Fruit fly (Drosophila melanogaster) whole organism, wandering third instar larva: ENCODE measurements around the gene UQCR-C1.

Experiments
- Abd-B ChIP-seq: fragments of >200 bp; optimal IDR thresholded peaks from 2 replicates; lab custom pipeline; 2017; ENCODE audit warnings: missing biosample characterization, missing genetic modification characterization
- CG32264 ChIP-seq: fragments of 200-800 bp; sonication (Bioruptor generic); optimal IDR thresholded peaks from 2 replicates; lab custom pipeline; 2016; ENCODE audit warnings: missing biosample characterization, missing genetic modification characterization
- CG9705 ChIP-seq: fragments of 200-800 bp; sonication (Bioruptor generic); optimal IDR thresholded peaks from 2 replicates; lab custom pipeline; 2018; ENCODE audit warnings: missing biosample characterization, mild to moderate bottlenecking, missing genetic modification characterization
- Dfd ChIP-seq: fragments of >200 bp; optimal IDR thresholded peaks from 2 replicates; lab custom pipeline; 2017; ENCODE audit warnings: missing biosample characterization, missing genetic modification characterization
- GATAd ChIP-seq: sonication (Bioruptor generic); optimal IDR thresholded peaks from 2 replicates; lab custom pipeline; 2016; ENCODE audit warnings: missing biosample characterization, missing genetic modification characterization
- HLH106 ChIP-seq: fragments of 200-800 bp; optimal IDR thresholded peaks from 3 replicates; lab custom pipeline; 2019; ENCODE audit warnings: missing biosample characterization, mild to moderate bottlenecking, missing genetic modification characterization, moderate library complexity
- Hnf4 ChIP-seq: fragments of 200-800 bp; sonication (Bioruptor generic); optimal IDR thresholded peaks from 2 replicates; lab custom pipeline; 2016; ENCODE audit warnings: missing biosample characterization, mild to moderate bottlenecking, missing genetic modification characterization
- Hr78 ChIP-seq: fragments of >200 bp; optimal IDR thresholded peaks from 2 replicates; lab custom pipeline; 2017; ENCODE audit warnings: missing biosample characterization, missing genetic modification characterization
- Hr83 ChIP-seq: fragments of 200-300 bp; sonication (Bioruptor generic); optimal IDR thresholded peaks from 2 replicates; lab custom pipeline; 2016; ENCODE audit warnings: missing biosample characterization, mild to moderate bottlenecking, missing genetic modification characterization, moderate library complexity; ENCODE audit not compliant: poor library complexity, severe bottlenecking
- Jra ChIP-seq: sonication (Bioruptor generic); optimal IDR thresholded peaks from 2 replicates; lab custom pipeline; 2016; ENCODE audit warnings: missing biosample characterization, missing genetic modification characterization
- Mio ChIP-seq: sonication (Bioruptor generic); optimal IDR thresholded peaks from 2 replicates; lab custom pipeline; 2016; ENCODE audit warnings: missing biosample characterization, missing genetic modification characterization
- Myc ChIP-seq: fragments of >200 bp; optimal IDR thresholded peaks from 2 replicates; lab custom pipeline; 2017
- N ChIP-seq: fragments of >200 bp; optimal IDR thresholded peaks from 2 replicates; lab custom pipeline; 2018; ENCODE audit warnings: missing biosample characterization, missing external identifiers, missing genetic modification characterization
- OdsH ChIP-seq: fragments of 200-800 bp; sonication (Bioruptor generic); optimal IDR thresholded peaks from 2 replicates; lab custom pipeline; 2016; ENCODE audit warnings: missing biosample characterization, mild to moderate bottlenecking, missing genetic modification characterization
- Rel ChIP-seq, 2 experiments: fragments of 200-800 bp; sonication (Bioruptor generic) in 1 of 2; optimal IDR thresholded peaks; 2 replicates in 1 of 2; 3 replicates in 1 of 2; lab custom pipeline; 2016 to 2019; ENCODE audit warnings: mild to moderate bottlenecking in 2 of 2, missing biosample characterization in 2 of 2, missing genetic modification characterization in 2 of 2, moderate library complexity in 1 of 2
- Sp1 ChIP-seq: fragments of 200-800 bp; sonication (Bioruptor generic); optimal IDR thresholded peaks from 3 replicates; lab custom pipeline; 2019; ENCODE audit warnings: missing biosample characterization, mild to moderate bottlenecking, missing genetic modification characterization, moderate library complexity
- Vsx2 ChIP-seq: fragments of 200-300, 225-300 bp; sonication (Bioruptor generic); optimal IDR thresholded peaks from 2 replicates; lab custom pipeline; 2018; ENCODE audit warnings: missing biosample characterization, missing genetic modification characterization; ENCODE audit not compliant: partially characterized antibody
- br ChIP-seq: fragments of 200-800 bp; sonication (Bioruptor generic); optimal IDR thresholded peaks from 2 replicates; lab custom pipeline; 2016; ENCODE audit warnings: missing biosample characterization, missing genetic modification characterization
- brk ChIP-seq: fragments of 200-800 bp; sonication (Bioruptor generic); optimal IDR thresholded peaks from 2 replicates; lab custom pipeline; 2016; ENCODE audit warnings: missing biosample characterization, mild to moderate bottlenecking, missing genetic modification characterization
- dl ChIP-seq, 2 experiments: fragments of 175-275, 200-275 bp in 1 of 2; fragments of 200-275 bp in 1 of 2; sonication (Bioruptor generic); optimal IDR thresholded peaks; lab custom pipeline; 2018; ENCODE audit warnings: mild to moderate bottlenecking in 2 of 2, missing biosample characterization in 2 of 2, missing genetic modification characterization in 2 of 2, moderate library complexity in 2 of 2; ENCODE audit not compliant: partially characterized antibody in 2 of 2, insufficient read depth in 1 of 2
- dmrt93B ChIP-seq: fragments of 200-800 bp; sonication (Bioruptor generic); optimal IDR thresholded peaks from 2 replicates; lab custom pipeline; 2018; ENCODE audit warnings: missing biosample characterization, mild to moderate bottlenecking, missing genetic modification characterization
- dsf ChIP-seq: sonication (Bioruptor generic); optimal IDR thresholded peaks from 2 replicates; lab custom pipeline; 2016; ENCODE audit warnings: missing biosample characterization, missing genetic modification characterization, borderline replicate concordance
- ey ChIP-seq: fragments of 200-800 bp; sonication (Bioruptor generic); optimal IDR thresholded peaks from 2 replicates; lab custom pipeline; 2016; ENCODE audit warnings: missing biosample characterization, missing genetic modification characterization
- foxo ChIP-seq, 2 experiments: fragments of 200-800 bp; sonication (Bioruptor generic); optimal IDR thresholded peaks; 2 replicates in 1 of 2; 3 replicates in 1 of 2; lab custom pipeline; 2016 to 2017; ENCODE audit warnings: missing biosample characterization in 2 of 2, missing genetic modification characterization in 2 of 2
- fru ChIP-seq: fragments of 200-800 bp; sonication (Bioruptor generic); optimal IDR thresholded peaks from 3 replicates; lab custom pipeline; 2016; ENCODE audit warnings: missing biosample characterization, mild to moderate bottlenecking, missing genetic modification characterization
- h ChIP-seq: fragments of 200-800 bp; sonication (Bioruptor generic); optimal IDR thresholded peaks from 3 replicates; lab custom pipeline; 2016; ENCODE audit warnings: missing biosample characterization, mild to moderate bottlenecking, missing genetic modification characterization
- jim ChIP-seq: fragments of 175-275, 200-325 bp; sonication (Bioruptor generic); optimal IDR thresholded peaks from 2 replicates; lab custom pipeline; 2016; ENCODE audit warnings: missing biosample characterization, mild to moderate bottlenecking, missing genetic modification characterization
- lola ChIP-seq: fragments of >200 bp; optimal IDR thresholded peaks from 2 replicates; lab custom pipeline; 2017; ENCODE audit warnings: missing biosample characterization, missing genetic modification characterization
- pan ChIP-seq: fragments of >200 bp; optimal IDR thresholded peaks from 2 replicates; lab custom pipeline; 2017
- psq ChIP-seq: fragments of 200-800 bp; sonication (Bioruptor generic); optimal IDR thresholded peaks from 3 replicates; lab custom pipeline; 2017; ENCODE audit warnings: missing biosample characterization, mild to moderate bottlenecking, missing genetic modification characterization, moderate library complexity
- rgr ChIP-seq: fragments of 200-800 bp; sonication (Bioruptor generic); optimal IDR thresholded peaks from 3 replicates; lab custom pipeline; 2016; ENCODE audit warnings: missing biosample characterization, mild to moderate bottlenecking, missing genetic modification characterization
- sage ChIP-seq: fragments of 200-800 bp; sonication (Bioruptor generic); optimal IDR thresholded peaks from 2 replicates; lab custom pipeline; 2016; ENCODE audit warnings: missing biosample characterization, mild to moderate bottlenecking, missing genetic modification characterization
- sv ChIP-seq: fragments of 200-800 bp; sonication (Bioruptor generic); optimal IDR thresholded peaks from 3 replicates; lab custom pipeline; 2016; ENCODE audit warnings: missing biosample characterization, missing genetic modification characterization
- tai ChIP-seq: sonication (Bioruptor generic); optimal IDR thresholded peaks from 2 replicates; lab custom pipeline; 2016; ENCODE audit warnings: missing biosample characterization, missing genetic modification characterization
- usp ChIP-seq: fragments of >200 bp; optimal IDR thresholded peaks from 2 replicates; lab custom pipeline; 2017; ENCODE audit warnings: missing biosample characterization, missing genetic modification characterization
- woc ChIP-seq: sonication (Bioruptor generic); optimal IDR thresholded peaks from 2 replicates; lab custom pipeline; 2016; ENCODE audit warnings: missing biosample characterization, mild to moderate bottlenecking, missing genetic modification characterization

Gene UQCR-C1

DNA sequence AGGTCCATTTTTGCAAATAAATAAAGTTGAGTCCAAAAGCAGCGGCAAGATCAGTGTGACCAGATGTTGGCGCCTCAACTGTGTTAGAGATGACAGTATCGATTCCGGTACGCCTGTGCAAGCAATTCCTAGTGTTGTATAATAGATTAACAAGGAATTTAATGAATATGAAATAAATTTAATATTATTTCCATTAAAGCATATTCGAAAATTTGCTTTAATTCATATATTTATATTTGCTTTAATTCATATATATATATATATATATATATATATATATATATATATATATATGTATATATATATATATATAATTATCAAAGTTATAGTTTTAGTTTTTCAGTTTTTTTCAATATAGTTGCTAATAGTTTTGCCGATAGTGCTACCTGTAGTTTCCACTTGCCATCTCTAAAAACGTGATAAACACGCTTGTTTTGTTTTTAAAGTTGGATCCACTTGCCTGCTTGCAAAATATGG, 8.3 kb downstream of the UQCR-C1 start, which contains the start of the genes Nup93-2 and CG3817:
Nup93-2 (minus strand) TSS at position 93 of the 477 bp plus-strand sequence.
CG3817 (plus strand) TSS at position 460 of the 477 bp plus-strand sequence.
- TF ChIP-seq dl (GFP tag; optimal IDR thresholded peaks at IDR 0.05; lab: Kevin White, UChicago; ENCODE audit: insufficient read depth in 1 of 2, partially characterized antibody in 2 of 2) (no peak), h (GFP tag; lab: Kevin White, UChicago) (peak; percentile 25), Dfd (GFP tag; lab: Kevin White, UChicago) (no peak), Hr78 (GFP tag; lab: Kevin White, UChicago) (no peak), Mio (GFP tag; lab: Kevin White, UChicago) (no peak), CG9705 (GFP tag; lab: Kevin White, UChicago) (no peak), brk (GFP tag; lab: Kevin White, UChicago) (no peak), ey (GFP tag; lab: Kevin White, UChicago) (no peak), OdsH (peak; percentile 16), Sp1 (GFP tag; lab: Kevin White, UChicago) (peak; percentile 58), pan (no peak), Hr83 (peak; percentile 12), Jra (no peak), Rel (GFP tag; optimal IDR thresholded peaks at IDR 0.05; lab: Kevin White, UChicago) (no peak), Rel (tag; optimal IDR thresholded peaks at IDR 0.05; lab: Kevin White, UChicago) (no peak), CG32264 (GFP tag; lab: Kevin White, UChicago) (no peak), woc (peak; percentile 61), foxo (GFP tag; optimal IDR thresholded peaks at IDR 0.05; lab: Kevin White, UChicago) (peak in 1 of 2 experiments; percentile 84), br (GFP tag; lab: Kevin White, UChicago) (no peak), Vsx2 (GFP tag; lab: Kevin White, UChicago) (no peak), usp (GFP tag; lab: Kevin White, UChicago) (no peak), psq (peak; percentile 62), sv (GFP tag; lab: Kevin White, UChicago) (no peak), GATAd (GFP tag; lab: Kevin White, UChicago) (no peak), rgr (GFP tag; lab: Kevin White, UChicago) (peak; percentile 61), Myc (lab: Kevin White, UChicago) (peak; percentile 53), dmrt93B (GFP tag; lab: Kevin White, UChicago) (peak; percentile 15), jim (no peak), dsf (GFP tag; lab: Kevin White, UChicago) (no peak), sage (GFP tag; lab: Kevin White, UChicago) (no peak), tai (GFP tag; lab: Kevin White, UChicago) (no peak), HLH106 (tag; lab: Kevin White, UChicago) (peak; percentile 88)

DNA sequence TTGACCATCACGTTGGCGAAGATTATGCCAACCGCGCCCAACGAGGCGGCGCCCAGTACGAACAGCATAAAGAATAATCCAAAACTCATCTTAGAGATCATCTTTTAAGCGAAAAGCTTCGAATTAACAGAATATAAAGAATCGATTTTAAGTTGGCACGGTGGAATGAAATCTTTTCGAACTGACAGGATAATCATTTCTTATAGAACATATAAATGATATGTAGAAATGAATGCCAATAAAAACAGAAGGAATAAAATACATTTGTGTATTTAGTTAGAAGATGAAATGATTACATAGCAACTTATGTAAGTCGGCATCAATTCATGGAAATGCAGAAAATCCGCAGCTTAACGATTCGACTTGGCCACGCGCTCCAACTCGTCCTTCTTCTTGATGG, 10.1 kb downstream of the UQCR-C1 start, which contains the start of gene VhaPPA1-2:
VhaPPA1-2 (minus strand) TSS at position 101 of the 400 bp plus-strand sequence.
- TF ChIP-seq Abd-B (GFP tag; lab: Kevin White, UChicago) (no peak), CG9705 (GFP tag; lab: Kevin White, UChicago) (no peak), Hnf4 (GFP tag; lab: Kevin White, UChicago) (no peak), Jra (no peak)
- TF ChIP-seq, all 38 proteins: peak for 0

DNA sequence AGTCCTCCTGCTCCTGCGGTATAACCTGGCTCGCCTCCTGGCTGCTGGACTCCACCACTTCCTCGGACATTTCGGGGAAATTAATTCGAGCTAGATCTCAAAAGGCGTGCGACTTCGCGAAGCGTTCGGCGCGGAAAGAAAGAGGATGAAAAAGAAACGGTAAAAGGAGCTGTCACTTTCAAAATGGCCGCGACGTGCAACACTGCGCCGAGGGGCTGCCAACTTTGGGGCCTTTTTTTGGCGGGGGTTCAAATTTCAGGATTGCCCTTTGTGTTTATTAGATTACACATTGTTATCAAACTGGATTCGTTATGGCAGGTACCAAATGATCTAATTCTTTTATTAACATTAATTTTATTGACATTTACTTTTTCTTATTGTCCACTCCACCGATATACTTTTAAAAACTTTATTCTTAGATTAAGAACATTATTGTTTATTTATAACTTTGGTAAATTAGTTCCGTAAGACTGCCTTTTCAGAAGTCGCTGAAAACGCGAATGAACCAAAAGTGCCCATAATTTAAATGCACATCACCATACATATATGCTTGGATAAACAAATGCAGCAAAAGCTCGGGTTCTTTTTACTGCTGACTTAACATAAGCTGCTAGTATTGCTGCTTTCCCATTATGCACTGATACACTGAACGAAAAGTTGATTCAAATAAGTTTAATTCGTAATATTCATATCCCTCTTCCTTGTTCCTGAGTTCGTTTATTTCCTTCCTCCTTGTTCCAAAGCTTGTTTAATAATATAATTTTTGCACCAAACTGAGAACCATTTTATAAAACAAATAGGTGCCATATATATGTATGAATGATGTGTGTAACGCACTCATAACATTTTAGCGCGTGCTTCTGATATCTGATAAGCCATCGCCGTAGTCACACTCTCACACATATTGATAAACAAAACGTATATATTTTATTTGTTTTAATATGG, 11.6 kb downstream of the UQCR-C1 start, which contains the start of gene RpS5b:
RpS5b (minus strand) TSS at position 156 of the 945 bp plus-strand sequence.
- TF ChIP-seq CG32264 (GFP tag; lab: Kevin White, UChicago) (no peak), woc (no peak), lola (GFP tag; lab: Kevin White, UChicago) (no peak), br (GFP tag; lab: Kevin White, UChicago) (no peak), h (GFP tag; lab: Kevin White, UChicago) (peak; percentile 30), psq (peak; percentile 26), ey (GFP tag; lab: Kevin White, UChicago) (no peak), Dfd (GFP tag; lab: Kevin White, UChicago) (no peak), dmrt93B (GFP tag; lab: Kevin White, UChicago) (peak; percentile 25), Hr78 (GFP tag; lab: Kevin White, UChicago) (no peak), Abd-B (GFP tag; lab: Kevin White, UChicago) (no peak), N (GFP tag; lab: Kevin White, UChicago) (no peak), Rel (GFP tag; optimal IDR thresholded peaks at IDR 0.05; lab: Kevin White, UChicago) (no peak), Rel (tag; optimal IDR thresholded peaks at IDR 0.05; lab: Kevin White, UChicago) (peak; percentile 7), rgr (GFP tag; lab: Kevin White, UChicago) (peak; percentile 9), OdsH (no peak), tai (GFP tag; lab: Kevin White, UChicago) (no peak), HLH106 (tag; lab: Kevin White, UChicago) (peak; percentile 27), Hr83 (no peak), brk (GFP tag; lab: Kevin White, UChicago) (no peak), CG9705 (GFP tag; lab: Kevin White, UChicago) (peak; percentile 42), fru (GFP tag; lab: Kevin White, UChicago) (no peak), pan (no peak), usp (GFP tag; lab: Kevin White, UChicago) (no peak), sage (GFP tag; lab: Kevin White, UChicago) (no peak)
